Worm (Caenorhabditis elegans): ENCODE results near the gene srh-209.

DNA sequence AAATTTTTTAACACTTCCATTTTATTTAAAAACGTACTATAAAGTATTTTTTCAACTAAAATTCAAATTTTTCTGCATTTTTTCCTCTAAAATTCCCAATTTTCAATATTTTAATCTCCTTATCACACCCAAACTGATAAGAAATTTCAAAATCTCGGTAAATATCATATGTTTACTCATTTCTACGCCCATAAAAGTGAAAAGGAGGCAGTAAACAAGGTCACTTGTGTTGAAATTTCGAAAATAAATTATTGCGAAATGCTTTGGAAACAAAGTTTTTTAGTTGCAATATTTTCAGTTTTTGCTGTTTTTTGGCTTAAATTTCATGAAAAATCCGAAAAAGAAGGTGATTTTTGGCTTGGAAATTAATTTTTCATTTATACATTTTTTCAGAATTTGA, 33.1 kb downstream of the srh-209 start, which contains the start of gene C08E8.4:
- TF ChIP-seq ztf-4 (tag; optimal IDR thresholded peaks at IDR 0.05) (no peak), nhr-237 (tag; optimal IDR thresholded peaks at IDR 0.05) (no peak)

All from whole organism, L2 larva.